Worm (Caenorhabditis elegans): ENCODE results near the gene nas-10.

DNA sequence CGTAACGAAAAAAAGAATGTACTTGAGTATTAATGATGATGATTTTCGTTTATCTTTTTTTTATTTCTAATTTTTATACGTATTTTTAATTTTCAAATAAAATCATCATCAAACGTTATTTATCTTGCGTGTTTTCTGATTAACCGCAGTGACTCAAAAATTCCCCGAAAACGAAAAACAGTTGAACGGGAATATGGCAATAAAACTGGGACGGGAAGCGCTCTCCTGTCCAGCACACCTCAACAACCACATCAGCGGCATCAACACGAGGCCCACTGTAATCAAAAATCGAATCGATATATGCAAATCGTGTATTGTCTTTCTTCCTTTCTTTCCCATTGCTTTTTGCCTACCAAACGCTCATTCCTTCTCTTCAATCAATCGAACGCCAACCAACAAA lies 4.2 kb downstream of the nas-10 start, which contains the start of gene K09C8.2:
- TF ChIP-seq madf-2 (tag; optimal IDR thresholded peaks at IDR 0.05) (no peak), tbx-7 (tag; optimal IDR thresholded peaks at IDR 0.05) (no peak), nhr-11 (tag; optimal IDR thresholded peaks at IDR 0.05) (no peak), ceh-14 (tag; optimal IDR thresholded peaks at IDR 0.05) (no peak), nfya-1 (tag; optimal IDR thresholded peaks at IDR 0.05) (no peak), pha-4 (tag; optimal IDR thresholded peaks at IDR 0.05) (no peak), hlh-13 (GFP tag; optimal IDR thresholded peaks at IDR 0.05) (no peak), fkh-10 (GFP tag; optimal IDR thresholded peaks at IDR 0.05) (no peak), K09A11.1 (tag; optimal IDR thresholded peaks at IDR 0.05; ENCODE audit: insufficient read depth) (no peak), odd-2 (tag; optimal IDR thresholded peaks at IDR 0.05) (no peak), dve-1 (tag; optimal IDR thresholded peaks at IDR 0.05) (no peak)

Measured in whole organism, late embryonic.